Fruit fly (Drosophila melanogaster) whole organism, adult: ENCODE data around the gene CG14106.

ENCODE experiments used
- CG11617 ChIP-seq: fragments of 200-800 bp; sonication (Bioruptor generic); optimal IDR thresholded peaks from 2 replicates; lab custom pipeline; 2017; ENCODE audit warnings: mild to moderate bottlenecking, missing biosample characterization, missing genetic modification reagents, missing genetic modification characterization
- CG12768 ChIP-seq: fragments of 200-800 bp; sonication (Bioruptor generic); optimal IDR thresholded peaks from 2 replicates; lab custom pipeline; 2017; ENCODE audit warnings: missing biosample characterization, missing genetic modification characterization, mild to moderate bottlenecking, moderate library complexity, missing genetic modification reagents
- CG14711 ChIP-seq: fragments of 200-800 bp; sonication (Bioruptor generic); optimal IDR thresholded peaks from 2 replicates; lab custom pipeline; 2018; ENCODE audit warnings: missing biosample characterization, mild to moderate bottlenecking, missing genetic modification characterization, moderate library complexity
- CG1620 ChIP-seq: fragments of 200-800 bp; sonication (Bioruptor generic); optimal IDR thresholded peaks from 2 replicates; lab custom pipeline; 2016; ENCODE audit warnings: missing biosample characterization, missing genetic modification characterization
- CG33017 ChIP-seq: fragments of 200-800 bp; sonication (Bioruptor generic); optimal IDR thresholded peaks from 2 replicates; lab custom pipeline; 2018; ENCODE audit warnings: missing biosample characterization, mild to moderate bottlenecking, missing genetic modification characterization, moderate library complexity
- CG5204 ChIP-seq: fragments of 200-800 bp; sonication (Bioruptor generic); optimal IDR thresholded peaks from 2 replicates; lab custom pipeline; 2016; ENCODE audit warnings: missing biosample characterization, missing genetic modification characterization
- CG7045 ChIP-seq: fragments of 200-800 bp; sonication (Bioruptor generic); optimal IDR thresholded peaks from 2 replicates; lab custom pipeline; 2017; ENCODE audit warnings: missing biosample characterization, mild to moderate bottlenecking, missing genetic modification characterization
- CG7101 ChIP-seq: fragments of 200-800 bp; sonication (Bioruptor generic); optimal IDR thresholded peaks from 2 replicates; lab custom pipeline; 2018; ENCODE audit warnings: missing biosample characterization, mild to moderate bottlenecking, missing genetic modification characterization, moderate library complexity
- Clk ChIP-seq: fragments of 200-800 bp; sonication (Bioruptor generic); optimal IDR thresholded peaks from 2 replicates; lab custom pipeline; 2017; ENCODE audit warnings: missing biosample characterization, missing genetic modification characterization
- Crg-1 ChIP-seq: fragments of 200-800 bp; sonication (Bioruptor generic); optimal IDR thresholded peaks from 2 replicates; lab custom pipeline; 2016; ENCODE audit warnings: missing biosample characterization, missing genetic modification characterization
- Hr96 ChIP-seq: fragments of 200-800 bp; sonication (Bioruptor generic); optimal IDR thresholded peaks from 2 replicates; lab custom pipeline; 2016; ENCODE audit warnings: missing biosample characterization, missing genetic modification characterization
- Mnt ChIP-seq: fragments of 200-800 bp; sonication (Bioruptor generic); optimal IDR thresholded peaks from 2 replicates; lab custom pipeline; 2016; ENCODE audit warnings: missing biosample characterization, mild to moderate bottlenecking, missing genetic modification characterization
- bab1 ChIP-seq: fragments of 200-800 bp; sonication (Bioruptor generic); optimal IDR thresholded peaks from 3 replicates; lab custom pipeline; 2019; ENCODE audit warnings: missing biosample characterization, mild to moderate bottlenecking, missing genetic modification characterization, moderate library complexity
- cic ChIP-seq: fragments of 200-800 bp; sonication (Bioruptor generic); optimal IDR thresholded peaks from 2 replicates; lab custom pipeline; 2017; ENCODE audit warnings: missing biosample characterization, mild to moderate bottlenecking, missing genetic modification characterization, moderate library complexity
- cnc ChIP-seq, 2 experiments: fragments of >200 bp; optimal IDR thresholded peaks; 2 replicates each; lab custom pipeline; 2017
- kay ChIP-seq: fragments of 200-800 bp; sonication (Bioruptor generic); peaks from one replicate; lab custom pipeline; 2016; ENCODE audit warnings: missing biosample characterization, missing genetic modification characterization, borderline replicate concordance
- ovo ChIP-seq: fragments of 200-800 bp; sonication (Bioruptor generic); optimal IDR thresholded peaks from 2 replicates; lab custom pipeline; 2016; ENCODE audit warnings: missing biosample characterization, missing genetic modification characterization
- pad ChIP-seq: fragments of 200-800 bp; sonication (Bioruptor generic); optimal IDR thresholded peaks from 3 replicates; lab custom pipeline; 2017; ENCODE audit warnings: missing biosample characterization, missing genetic modification characterization, mild to moderate bottlenecking, moderate library complexity, missing genetic modification reagents
- tj ChIP-seq: fragments of 200-800 bp; sonication (Bioruptor generic); optimal IDR thresholded peaks from 3 replicates; lab custom pipeline; 2017; ENCODE audit warnings: missing biosample characterization, mild to moderate bottlenecking, missing genetic modification characterization, moderate library complexity
- toe ChIP-seq: fragments of 200-800 bp; sonication (Bioruptor generic); optimal IDR thresholded peaks from 2 replicates; lab custom pipeline; 2016; ENCODE audit warnings: missing biosample characterization, missing genetic modification characterization

CG14106 gene

DNA sequence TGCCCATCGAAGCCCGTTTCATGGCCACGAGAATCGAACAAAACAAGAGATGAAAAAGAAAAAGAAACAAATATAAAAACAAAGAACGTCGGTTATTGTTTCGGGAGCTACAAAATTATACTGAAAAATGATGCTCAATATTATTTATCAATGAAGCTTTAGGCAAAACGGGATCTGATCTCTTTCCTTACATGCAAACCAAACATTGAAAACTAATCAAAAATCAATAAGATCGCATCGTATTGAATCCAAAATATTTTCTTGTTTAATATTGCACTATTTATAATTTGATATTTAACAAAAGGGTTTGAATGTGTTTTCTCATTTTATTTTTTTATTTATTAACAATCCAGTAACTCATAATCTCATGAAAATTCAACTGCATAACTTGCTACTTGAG is at the start of gene CG14106:
TSS of gene CG14106 (minus strand) at position 101 of the 400 bp plus-strand sequence.
- no peak for TF ChIP-seq ovo (GFP tag; lab: Kevin White, UChicago)
- no peak for TF ChIP-seq bab1
- TF ChIP-seq Crg-1 (GFP tag; lab: Kevin White, UChicago), result no peak
- TF ChIP-seq CG7101, result no peak
- TF ChIP-seq Mnt (GFP tag; lab: Kevin White, UChicago), result no peak
- no peak for TF ChIP-seq Hr96
- no peak for TF ChIP-seq Clk (GFP tag; lab: Kevin White, UChicago)
- TF ChIP-seq cnc (optimal IDR thresholded peaks at IDR 0.05; lab: Kevin White, UChicago), result no peak
- TF ChIP-seq CG7045 (GFP tag; lab: Kevin White, UChicago), result no peak
- TF ChIP-seq CG11617 (GFP tag; lab: Kevin White, UChicago), result no peak
- TF ChIP-seq toe (GFP tag; lab: Kevin White, UChicago), result no peak
- TF ChIP-seq CG14711 (tag; lab: Kevin White, UChicago), result no peak
- TF ChIP-seq CG12768 (GFP tag; lab: Kevin White, UChicago), result no peak
- TF ChIP-seq cic, result no peak
- TF ChIP-seq kay (GFP tag; lab: Kevin White, UChicago), result no peak
- TF ChIP-seq CG33017 (tag; lab: Kevin White, UChicago), result no peak
- no peak for TF ChIP-seq pad (GFP tag; lab: Kevin White, UChicago)
- TF ChIP-seq tj (GFP tag; lab: Kevin White, UChicago), result no peak

DNA sequence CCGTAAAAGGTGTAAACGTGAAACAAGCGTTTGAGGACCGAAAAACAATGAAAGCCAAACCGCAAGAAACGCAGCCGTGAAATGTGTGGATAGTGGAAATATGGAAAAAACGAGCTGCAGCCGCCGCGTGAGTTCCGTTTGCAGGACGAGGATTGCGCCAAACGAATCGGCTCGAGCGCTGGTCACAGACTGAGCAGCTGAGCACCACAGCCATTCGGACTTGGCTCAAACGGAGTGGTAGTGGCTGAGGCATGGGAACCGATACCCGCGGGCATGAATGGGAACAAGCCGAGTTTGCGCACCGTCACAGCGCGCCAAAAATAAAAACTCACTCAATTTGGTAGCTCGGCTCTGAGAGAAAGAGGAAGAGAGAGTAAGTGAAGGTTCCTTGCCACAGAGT is 49.1 kb upstream of the CG14106 start, which contains the start of gene CG10089:
TSS of gene CG10089 (minus strand) at position 181 of the 400 bp plus-strand sequence.
- TF ChIP-seq CG33017 (tag; lab: Kevin White, UChicago), result no peak
- TF ChIP-seq CG5204, result no peak
- no peak for TF ChIP-seq CG14711 (tag; lab: Kevin White, UChicago)
- TF ChIP-seq toe (GFP tag; lab: Kevin White, UChicago), result no peak

DNA sequence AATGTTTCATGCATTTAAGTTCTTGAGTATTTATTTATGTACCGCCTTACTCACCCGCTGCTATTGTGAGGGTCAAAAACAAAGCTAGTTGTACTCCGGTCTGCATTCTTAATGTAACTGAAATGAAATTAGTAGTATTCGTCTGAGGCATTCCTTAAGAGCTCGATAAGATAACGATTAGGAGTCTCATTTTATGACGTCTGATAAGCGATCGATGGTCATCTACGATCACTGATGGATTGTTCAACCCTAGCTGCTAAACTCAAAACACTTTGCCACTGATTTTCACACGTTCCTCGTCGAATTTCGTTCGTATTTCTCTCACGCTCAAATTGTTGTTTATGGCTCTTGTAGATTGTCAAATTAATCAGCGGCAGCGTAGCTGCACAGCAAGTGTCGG is 31.7 kb upstream of the CG14106 start, which contains the start of gene CG10116:
TSS of gene CG10116 (minus strand) at position 106 of the 400 bp plus-strand sequence.
- TF ChIP-seq Clk (GFP tag; lab: Kevin White, UChicago) (no peak), cnc (optimal IDR thresholded peaks at IDR 0.05; lab: Kevin White, UChicago) (no peak), CG11617 (GFP tag; lab: Kevin White, UChicago) (no peak), cic (peak; percentile 90)

DNA sequence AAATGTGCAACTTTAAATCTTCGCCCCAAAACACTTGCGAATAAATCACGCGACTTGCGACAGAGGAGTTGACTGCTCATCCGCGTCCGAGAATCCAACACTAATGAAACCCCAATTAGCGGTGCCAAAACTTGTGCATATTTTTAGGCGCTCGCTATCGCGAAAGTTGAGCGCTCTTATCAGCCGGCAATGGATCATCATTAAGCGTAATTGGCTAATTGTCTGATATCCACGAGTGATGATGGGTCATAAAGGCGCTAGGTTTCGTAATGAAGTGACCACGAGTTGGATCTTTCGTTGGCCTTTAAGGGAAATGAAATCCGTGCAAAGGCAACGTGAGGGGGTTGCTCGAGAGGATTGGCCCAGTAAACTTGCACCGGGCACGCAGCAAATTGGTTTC is 29.3 kb upstream of the CG14106 start:
- TF ChIP-seq CG33017 (tag; lab: Kevin White, UChicago) (peak; percentile 0), CG5204 (no peak), CG7045 (GFP tag; lab: Kevin White, UChicago) (peak; percentile 5), CG7101 (no peak)

DNA sequence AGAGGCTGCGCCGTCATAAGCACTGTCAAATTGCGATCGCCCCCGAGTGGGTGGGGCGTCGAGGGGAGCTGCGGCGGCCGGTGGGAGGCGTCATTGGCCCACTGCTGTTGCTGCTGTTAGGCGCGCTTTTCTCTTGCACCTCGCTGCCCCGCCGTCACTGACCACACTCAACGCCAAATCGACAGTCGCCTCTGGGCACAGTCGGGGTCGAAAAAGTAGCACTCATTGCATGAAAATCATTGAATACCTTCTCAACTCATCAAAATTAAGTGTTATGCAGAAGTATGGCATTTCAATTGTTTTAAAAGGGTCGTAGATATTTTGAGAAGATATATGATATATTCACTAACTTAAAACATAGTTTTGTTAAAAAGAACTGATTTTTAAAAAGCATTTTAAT is 26.8 kb upstream of the CG14106 start:
- TF ChIP-seq kay (GFP tag; lab: Kevin White, UChicago) (no peak), cic (no peak), tj (GFP tag; lab: Kevin White, UChicago) (no peak), CG1620 (GFP tag; lab: Kevin White, UChicago) (no peak), CG5204 (no peak), Mnt (GFP tag; lab: Kevin White, UChicago) (no peak), CG14711 (tag; lab: Kevin White, UChicago) (no peak), pad (GFP tag; lab: Kevin White, UChicago) (no peak), Crg-1 (GFP tag; lab: Kevin White, UChicago) (no peak), bab1 (no peak), CG7101 (no peak), Hr96 (no peak), ovo (GFP tag; lab: Kevin White, UChicago) (no peak), toe (GFP tag; lab: Kevin White, UChicago) (no peak)

DNA sequence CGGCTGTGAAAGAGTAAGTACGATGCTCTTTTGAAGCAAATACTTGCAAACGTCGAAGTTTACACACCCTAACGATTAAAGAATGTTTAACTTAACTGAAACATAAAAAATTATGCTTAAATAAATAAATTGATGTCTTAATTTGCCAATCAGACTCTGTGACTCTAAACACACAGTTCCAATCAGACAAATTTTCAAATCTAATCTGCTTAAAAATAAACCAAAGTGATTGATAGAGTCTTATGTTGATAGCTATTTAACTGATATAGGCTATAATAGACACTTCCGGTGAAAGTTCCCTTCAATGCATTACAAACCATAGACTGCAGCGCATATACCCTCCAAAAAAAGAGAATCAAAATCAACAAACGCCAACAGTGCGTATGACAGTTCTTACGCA is 26.1 kb upstream of the CG14106 start:
- TF ChIP-seq cic, result no peak
- TF ChIP-seq Crg-1 (GFP tag; lab: Kevin White, UChicago), result no peak
- no peak for TF ChIP-seq CG5204
- no peak for TF ChIP-seq Hr96
- TF ChIP-seq tj (GFP tag; lab: Kevin White, UChicago), result no peak
- no peak for TF ChIP-seq CG7101
- no peak for TF ChIP-seq pad (GFP tag; lab: Kevin White, UChicago)
- no peak for TF ChIP-seq CG11617 (GFP tag; lab: Kevin White, UChicago)
- TF ChIP-seq ovo (GFP tag; lab: Kevin White, UChicago), result no peak
- no peak for TF ChIP-seq toe (GFP tag; lab: Kevin White, UChicago)
- TF ChIP-seq CG12768 (GFP tag; lab: Kevin White, UChicago), result no peak
- TF ChIP-seq Mnt (GFP tag; lab: Kevin White, UChicago), result no peak
- TF ChIP-seq cnc (optimal IDR thresholded peaks at IDR 0.05; lab: Kevin White, UChicago), result no peak
- no peak for TF ChIP-seq CG1620 (GFP tag; lab: Kevin White, UChicago)
- TF ChIP-seq kay (GFP tag; lab: Kevin White, UChicago), result no peak
- TF ChIP-seq CG7045 (GFP tag; lab: Kevin White, UChicago), result no peak

DNA sequence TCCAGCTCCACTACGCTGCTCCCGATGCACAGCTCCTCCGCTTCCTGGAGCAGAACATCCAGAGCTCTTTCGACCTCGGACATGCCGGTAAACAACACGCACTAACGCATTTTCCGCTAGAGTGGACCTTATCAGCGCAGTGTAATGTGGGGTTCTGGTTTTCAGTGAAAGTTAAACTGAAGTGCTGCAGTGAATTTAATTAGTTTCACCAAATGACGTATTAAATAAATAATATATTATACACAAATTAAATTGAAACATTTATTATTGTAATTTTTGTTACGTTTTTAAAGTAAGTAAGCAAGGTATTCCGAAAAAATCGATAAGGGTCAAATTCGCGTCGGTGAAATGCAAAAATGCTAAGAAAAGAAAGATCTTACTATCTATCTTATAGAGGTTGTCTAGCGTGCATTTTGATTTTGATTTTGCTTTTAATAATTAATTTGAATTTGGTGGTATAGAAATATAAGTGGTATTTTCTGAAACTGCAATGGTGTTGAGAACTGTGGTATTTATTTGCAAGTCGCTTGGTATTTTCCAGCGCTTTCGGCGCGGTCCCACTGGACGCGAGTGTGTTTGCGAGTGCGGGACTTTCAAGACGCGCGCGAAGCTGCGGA is 24.8 kb upstream of the CG14106 start, which contains the start of the genes JMJD7 and CG10738:
TSS of gene JMJD7 (minus strand) at position 107 of the 617 bp plus-strand sequence.
TSS of gene CG10738 (plus strand) at position 594 of the 617 bp plus-strand sequence.
- TF ChIP-seq CG12768 (GFP tag; lab: Kevin White, UChicago) (peak; percentile 71), pad (GFP tag; lab: Kevin White, UChicago) (peak; percentile 8), CG5204 (peak; percentile 20), bab1 (peak; percentile 78), cnc (optimal IDR thresholded peaks at IDR 0.05; lab: Kevin White, UChicago) (no peak), toe (GFP tag; lab: Kevin White, UChicago) (no peak), CG7101 (peak; percentile 70), Hr96 (no peak), ovo (GFP tag; lab: Kevin White, UChicago) (no peak), CG11617 (GFP tag; lab: Kevin White, UChicago) (no peak), CG14711 (tag; lab: Kevin White, UChicago) (peak; percentile 62), CG33017 (tag; lab: Kevin White, UChicago) (no peak), cic (no peak), tj (GFP tag; lab: Kevin White, UChicago) (no peak), Clk (GFP tag; lab: Kevin White, UChicago) (peak; percentile 26), Mnt (GFP tag; lab: Kevin White, UChicago) (no peak), CG7045 (GFP tag; lab: Kevin White, UChicago) (peak; percentile 76), Crg-1 (GFP tag; lab: Kevin White, UChicago) (no peak), kay (GFP tag; lab: Kevin White, UChicago) (no peak), CG1620 (GFP tag; lab: Kevin White, UChicago) (no peak)
